Worm (Caenorhabditis elegans) whole organism, midembryonic: ENCODE results near the gene Y45G5AM.3.
"Not testable (repeated sequence)": the region's sequence is repeated elsewhere in the genome, so short reads cannot be mapped to it uniquely, and the experiment has no call there.

Experiments used
- T22C8.4 ChIP-seq: fragments of 200-800 bp; sonication (Bioruptor generic); IDR thresholded peaks from 2 replicates; pipeline ENCODE4 v1.3.6; 2022; ENCODE audit warnings: missing genetic modification characterization, missing compliant biosample characterization
- cog-1 ChIP-seq: sonication (generic microtip); optimal IDR thresholded peaks from 2 replicates; lab custom pipeline; 2016; ENCODE audit warnings: missing genetic modification characterization, missing compliant biosample characterization
- flt-1 ChIP-seq: fragments of 200-800 bp; sonication (Bioruptor generic); IDR thresholded peaks from 2 replicates; pipeline ENCODE4 v1.3.6; 2022; ENCODE audit warnings: missing genetic modification characterization, missing compliant biosample characterization
- klf-2 ChIP-seq: fragments of 200-800 bp; sonication (Bioruptor generic); conservative IDR thresholded peaks from 2 replicates; pipeline ENCODE4 v1.3.6; 2022; ENCODE audit warnings: missing genetic modification reagents, missing genetic modification characterization, missing compliant biosample characterization
- med-1 ChIP-seq: sonication (generic microtip); optimal IDR thresholded peaks from 2 replicates; lab custom pipeline; 2017; ENCODE audit warnings: missing genetic modification characterization, mild to moderate bottlenecking, missing compliant biosample characterization, antibody characterized with exemption, missing genetic modification reagents; ENCODE audit not compliant: insufficient read depth
- ref-1 ChIP-seq: fragments of 200-800 bp; sonication (Bioruptor generic); conservative IDR thresholded peaks from 2 replicates; pipeline ENCODE4 v1.3.6; 2022; ENCODE audit warnings: missing genetic modification reagents, missing genetic modification characterization, missing compliant biosample characterization
- tab-1 ChIP-seq: fragments of 200-800 bp; sonication (Bioruptor generic); IDR thresholded peaks from 2 replicates; pipeline ENCODE4 v1.3.6; 2022; ENCODE audit warnings: missing genetic modification characterization, missing compliant biosample characterization
- ztf-23 ChIP-seq: fragments of 200-800 bp; sonication (Bioruptor generic); IDR thresholded peaks from 2 replicates; pipeline ENCODE4 v1.3.6; 2022; ENCODE audit warnings: missing genetic modification reagents, missing genetic modification characterization, missing compliant biosample characterization
- ztf-29 ChIP-seq: fragments of 200-800 bp; sonication (Bioruptor generic); IDR thresholded peaks from 2 replicates; pipeline ENCODE4 v1.3.6; 2022; ENCODE audit warnings: missing genetic modification reagents, missing genetic modification characterization, missing compliant biosample characterization

ce11 chrV:4215856-4216255 is 51.5 kb downstream of the Y45G5AM.3 start, which contains the start of gene H43I07.4:
- TF ChIP-seq cog-1 (tag; lab: Kevin White, UChicago); ref-1; tab-1 (GFP tag; lab: Robert Waterston, UW); flt-1 (GFP tag; lab: Robert Waterston, UW); T22C8.4 (GFP tag; lab: Robert Waterston, UW); klf-2 (GFP tag; lab: Robert Waterston, UW); ztf-23 (GFP tag; lab: Robert Waterston, UW); ztf-29 (GFP tag; lab: Robert Waterston, UW); med-1 (GFP tag; lab: Kevin White, UChicago): not testable (repeated sequence)
